Worm (Caenorhabditis elegans): Measurements from ENCODE around the gene K08E7.5.

DNA sequence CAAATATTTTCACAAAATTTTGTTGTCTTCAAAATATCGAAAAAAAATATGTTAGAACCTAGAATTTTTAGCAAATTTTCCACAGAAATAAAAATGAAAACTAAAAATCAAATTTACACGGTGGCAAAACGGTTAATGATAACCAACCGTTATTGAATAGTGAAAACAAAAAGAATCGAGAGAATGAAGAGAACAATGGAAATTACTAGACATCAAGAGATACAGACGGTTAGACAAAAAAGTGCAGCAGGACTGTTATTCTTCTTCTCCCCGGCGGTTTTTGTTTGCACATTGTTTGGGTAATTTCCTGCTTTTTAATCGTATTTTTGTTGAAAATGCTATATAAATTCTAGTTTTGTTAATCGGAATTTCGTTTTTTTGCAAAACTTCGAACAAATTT is 45.7 kb downstream of the K08E7.5 start:
- TF ChIP-seq him-1 (tag; optimal IDR thresholded peaks at IDR 0.05), result no peak
- no peak for TF ChIP-seq W03F9.2 (tag; optimal IDR thresholded peaks at IDR 0.05)

Data from whole organism, L4/young adult.